Worm (Caenorhabditis elegans): ENCODE measurements around the gene D1005.5.

- TF ChIP-seq W03F9.2 (tag; optimal IDR thresholded peaks at IDR 0.05) (no peak), dao-5 (tag; optimal IDR thresholded peaks at IDR 0.05) (no peak), him-1 (tag; optimal IDR thresholded peaks at IDR 0.05) (no peak)
Measured at ce11 chrX:1499499-1499898, 26.7 kb upstream of the D1005.5 start.

Measured in whole organism, L4/young adult.